Fruit fly (Drosophila melanogaster) whole organism, larva: ENCODE data around the gene Mipp1.

ENCODE experiments used
- noc ChIP-seq: fragments of 200-800 bp; sonication (Bioruptor generic); optimal IDR thresholded peaks from 3 replicates; lab custom pipeline; 2019; ENCODE audit warnings: missing biosample characterization, mild to moderate bottlenecking, missing genetic modification characterization, moderate library complexity

Gene Mipp1

dm6 chr3L:16574307-16574946 lies 1.3 kb upstream of the Mipp1 start, which contains the start of gene mbf1:
TSS of gene mbf1 (plus strand) at chr3L:16574436.
- peak; percentile 36 for TF ChIP-seq noc (tag; lab: Kevin White, UChicago)

DNA sequence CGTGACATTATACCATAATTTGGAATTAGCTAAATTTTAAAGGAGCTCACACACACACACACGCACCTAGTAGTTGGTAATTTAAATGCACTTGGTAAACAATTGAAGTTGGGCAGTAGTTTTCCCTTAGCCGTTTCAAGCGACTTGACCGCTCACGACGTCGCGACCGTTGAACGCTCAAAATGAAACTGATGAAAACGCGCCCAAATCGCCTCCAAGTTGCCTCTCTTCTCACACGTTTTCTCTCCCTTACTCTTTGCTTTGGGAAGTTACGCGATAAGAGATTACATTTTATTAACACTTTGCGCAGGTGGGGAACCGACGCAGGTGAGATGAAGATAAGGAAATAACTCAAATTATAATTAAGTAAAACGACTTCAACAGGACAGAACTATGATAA lies 926 bp downstream of the Mipp1 start:
- TF ChIP-seq noc (tag; lab: Kevin White, UChicago) = no peak

- no peak for TF ChIP-seq noc (tag; lab: Kevin White, UChicago)
These were observed 1.4 kb downstream of the Mipp1 start for dm6 chr3L:16571739-16572063.

- TF ChIP-seq noc (tag; lab: Kevin White, UChicago) = no peak
These were observed 2.0 kb downstream of the Mipp1 start for dm6 chr3L:16571014-16571738.

DNA sequence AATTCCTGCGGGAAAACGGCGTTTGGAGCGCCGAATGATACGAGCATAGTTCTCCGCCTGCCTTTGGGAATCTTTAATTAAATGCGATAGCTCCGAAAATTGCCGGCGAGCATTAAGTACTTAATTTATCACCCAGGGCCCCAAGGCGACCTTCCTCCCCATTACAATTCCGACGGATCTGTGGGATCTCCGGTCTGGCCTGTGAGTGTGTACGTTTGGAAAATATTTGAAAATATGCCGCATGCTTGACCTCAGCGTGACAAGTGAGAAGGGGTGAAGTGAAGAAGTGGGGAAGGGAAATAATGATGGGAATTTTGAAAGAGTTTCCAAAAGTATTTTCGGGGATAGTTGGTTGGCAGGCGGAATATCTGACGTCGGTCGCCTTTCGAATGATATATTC lies 3.7 kb downstream of the Mipp1 start:
- TF ChIP-seq noc (tag; lab: Kevin White, UChicago) = no peak

dm6 chr3L:16567495-16567894 lies 5.6 kb downstream of the Mipp1 start:
- no peak for TF ChIP-seq noc (tag; lab: Kevin White, UChicago)

DNA sequence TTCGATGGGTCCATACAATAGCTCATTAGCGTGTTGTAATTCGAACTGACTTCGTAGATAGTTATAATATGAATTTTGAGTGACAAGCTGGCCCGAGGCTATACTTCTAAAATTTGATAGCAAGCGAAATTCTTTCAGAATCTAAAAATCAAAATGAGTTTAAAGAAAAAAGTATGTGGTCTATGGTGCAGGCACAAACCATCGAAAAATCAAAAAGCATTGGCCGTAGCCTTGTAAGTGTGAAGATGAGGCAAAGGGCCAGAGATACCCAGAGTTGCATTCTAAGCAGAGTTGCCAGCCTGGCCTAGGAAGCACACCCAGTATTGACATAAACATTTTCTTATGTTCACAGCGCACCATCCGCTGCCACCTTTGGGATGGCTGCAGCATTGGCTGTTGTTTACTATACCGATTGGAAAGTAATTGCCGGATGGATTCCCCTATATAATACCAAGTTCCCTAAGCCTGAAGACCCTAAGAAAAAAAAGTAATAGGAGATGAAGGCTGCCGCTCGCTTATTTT lies 6.4 kb downstream of the Mipp1 start, which contains the start of gene UQCR-6.4L:
UQCR-6.4L (plus strand) TSS at position 51 of the 522 bp plus-strand sequence.
- no peak for TF ChIP-seq noc (tag; lab: Kevin White, UChicago)

DNA sequence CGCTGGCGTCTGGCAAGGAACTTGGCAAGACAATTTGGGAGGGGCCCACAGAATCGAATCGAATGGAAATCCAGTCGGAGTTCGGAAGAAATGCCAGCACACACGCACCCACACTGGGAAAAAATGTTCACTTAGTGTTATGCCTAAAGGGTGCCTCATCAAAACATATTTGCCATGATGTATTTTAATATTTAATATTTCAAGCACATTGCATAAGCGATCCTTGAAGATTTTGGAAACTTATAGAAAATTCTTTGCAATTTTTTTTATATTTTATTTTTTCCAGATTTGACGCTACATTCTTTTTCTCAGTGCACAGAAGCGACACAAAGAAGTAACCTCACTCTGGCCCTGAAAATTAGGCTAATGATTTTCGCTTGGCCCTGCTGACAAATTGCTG lies 7.0 kb downstream of the Mipp1 start:
- TF ChIP-seq noc (tag; lab: Kevin White, UChicago) = no peak

DNA sequence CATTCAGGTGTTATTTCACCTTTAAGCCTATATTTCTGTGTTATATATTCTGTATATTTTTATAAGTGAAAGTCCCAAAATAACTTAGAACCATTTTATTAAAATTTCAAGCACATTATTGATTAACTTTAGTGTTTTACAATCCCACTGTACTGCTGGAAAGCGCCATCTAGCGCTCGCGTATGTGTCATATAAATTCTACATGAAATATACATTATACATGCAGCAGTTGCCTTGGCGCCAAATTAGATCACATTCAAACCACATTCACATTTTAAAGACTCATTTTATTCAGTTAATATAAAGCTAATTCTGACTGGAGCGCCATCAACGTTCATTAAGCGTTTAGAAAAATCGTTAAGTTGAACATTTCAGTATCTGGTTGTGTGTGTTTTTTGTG lies 9.8 kb downstream of the Mipp1 start:
- TF ChIP-seq noc (tag; lab: Kevin White, UChicago) = no peak

DNA sequence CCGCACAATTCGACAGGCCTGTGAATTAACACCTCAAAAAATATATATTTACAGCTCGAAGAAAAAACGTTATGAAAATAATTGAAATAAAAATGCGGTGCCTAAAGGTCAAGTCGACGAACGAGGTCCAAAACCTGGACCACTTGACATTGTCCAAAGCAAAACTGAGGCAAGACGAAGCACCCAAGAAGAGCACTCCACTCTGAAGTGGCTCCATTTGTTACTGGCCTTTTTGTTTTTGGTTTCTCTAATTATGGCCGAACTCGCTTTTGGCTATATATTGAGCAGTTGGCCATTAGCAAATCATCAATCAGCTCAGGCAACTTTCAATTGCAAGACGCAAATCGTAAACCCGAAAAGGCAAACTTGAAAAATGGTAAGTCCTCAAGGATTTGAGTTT lies 16.6 kb downstream of the Mipp1 start, which contains the start of gene CG4229:
CG4229 (plus strand) TSS at position 301 of the 400 bp plus-strand sequence.
- TF ChIP-seq noc (tag; lab: Kevin White, UChicago) = no peak

DNA sequence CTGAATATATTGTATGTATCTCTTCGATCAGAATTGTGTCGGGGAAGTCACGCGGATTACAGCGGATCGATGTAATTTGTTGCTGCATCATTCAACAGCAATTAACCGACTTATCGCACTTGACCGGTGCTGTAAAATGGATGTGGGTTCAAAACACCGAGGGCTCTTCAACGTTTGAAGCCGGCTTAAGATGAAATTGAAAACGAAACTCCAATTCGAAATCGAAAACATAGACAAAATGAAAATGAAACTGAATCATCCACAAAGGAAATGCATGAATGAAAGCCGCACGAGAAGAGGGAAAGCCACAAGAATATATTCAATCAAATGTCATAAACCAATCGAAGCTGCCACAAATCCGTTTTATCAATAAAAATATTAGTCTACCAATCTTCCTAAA lies 27.0 kb downstream of the Mipp1 start:
- no peak for TF ChIP-seq noc (tag; lab: Kevin White, UChicago)

dm6 chr3L:16545511-16545910 lies 27.6 kb downstream of the Mipp1 start, which contains the start of gene CG13033:
TSS of gene CG13033 (minus strand) at chr3L:16545628.
- TF ChIP-seq noc (tag; lab: Kevin White, UChicago) = no peak

- TF ChIP-seq noc (tag; lab: Kevin White, UChicago) = no peak
These were observed 28.9 kb downstream of the Mipp1 start for dm6 chr3L:16544220-16544619.

dm6 chr3L:16542998-16543624 lies 30.0 kb downstream of the Mipp1 start, which contains the start of gene CG43373:
TSS of gene CG43373 (minus strand) at chr3L:16543370.
- no peak for TF ChIP-seq noc (tag; lab: Kevin White, UChicago)

- TF ChIP-seq noc (tag; lab: Kevin White, UChicago) = peak; percentile 60
These were observed 39.2 kb downstream of the Mipp1 start for dm6 chr3L:16533932-16534331.
